Fruit fly (Drosophila melanogaster) whole organism, prepupa: ENCODE data around the gene CG43288.

Experiments used
- CG6808 ChIP-seq: fragments of 200-800 bp; sonication (Bioruptor generic); optimal IDR thresholded peaks from 3 replicates; lab custom pipeline; 2017; ENCODE audit warnings: missing biosample characterization, missing genetic modification characterization, mild to moderate bottlenecking, moderate library complexity, missing genetic modification reagents
- Eip75B ChIP-seq: fragments of 200-800 bp; sonication (Bioruptor generic); optimal IDR thresholded peaks from 3 replicates; lab custom pipeline; 2016; ENCODE audit warnings: missing biosample characterization, missing genetic modification characterization
- Ets96B ChIP-seq: fragments of 200-800 bp; optimal IDR thresholded peaks from 2 replicates; lab custom pipeline; 2019; ENCODE audit warnings: missing biosample characterization, mild to moderate bottlenecking, missing genetic modification characterization, moderate library complexity
- Hr39 ChIP-seq: fragments of 200-800 bp; sonication (Bioruptor generic); optimal IDR thresholded peaks from 2 replicates; lab custom pipeline; 2016; ENCODE audit warnings: missing biosample characterization, missing genetic modification characterization
- Sox14 ChIP-seq: fragments of 200-800 bp; sonication (Bioruptor generic); optimal IDR thresholded peaks from 3 replicates; lab custom pipeline; 2016; ENCODE audit warnings: missing biosample characterization, missing genetic modification characterization

DNA sequence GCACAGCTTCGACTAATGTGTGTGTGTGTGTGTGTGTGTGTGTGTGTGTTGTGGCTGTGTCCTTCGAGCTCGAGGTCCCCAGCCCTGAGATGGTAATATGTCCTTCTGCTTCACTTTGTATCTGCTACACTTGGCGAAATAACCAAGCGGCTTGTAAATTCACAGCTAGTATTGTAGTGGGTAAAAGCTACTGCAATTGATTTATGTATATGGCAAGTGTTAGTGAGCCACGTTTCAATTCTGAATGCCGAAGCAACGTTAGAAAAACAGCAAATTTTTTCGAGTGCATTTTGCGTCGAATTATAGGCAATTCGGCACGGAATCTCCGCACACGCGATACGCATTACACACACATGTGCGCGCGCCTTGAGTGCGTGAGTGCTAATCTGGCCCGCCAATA lies 49.8 kb downstream of the CG43288 start:
- peak; percentile 42 for TF ChIP-seq Ets96B (tag; lab: Kevin White, UChicago)
- peak; percentile 22 for TF ChIP-seq Eip75B (GFP tag; lab: Kevin White, UChicago)
- peak; percentile 34 for TF ChIP-seq CG6808 (GFP tag; lab: Kevin White, UChicago)
- peak; percentile 55 for TF ChIP-seq Hr39
- peak; percentile 10 for TF ChIP-seq Sox14 (GFP tag; lab: Kevin White, UChicago)
